Fruit fly (Drosophila melanogaster): ENCODE results near the gene tim.
A peak's percentile ranks its signal among the peaks of the same experiment; 100 is the strongest.

The tim gene

DNA sequence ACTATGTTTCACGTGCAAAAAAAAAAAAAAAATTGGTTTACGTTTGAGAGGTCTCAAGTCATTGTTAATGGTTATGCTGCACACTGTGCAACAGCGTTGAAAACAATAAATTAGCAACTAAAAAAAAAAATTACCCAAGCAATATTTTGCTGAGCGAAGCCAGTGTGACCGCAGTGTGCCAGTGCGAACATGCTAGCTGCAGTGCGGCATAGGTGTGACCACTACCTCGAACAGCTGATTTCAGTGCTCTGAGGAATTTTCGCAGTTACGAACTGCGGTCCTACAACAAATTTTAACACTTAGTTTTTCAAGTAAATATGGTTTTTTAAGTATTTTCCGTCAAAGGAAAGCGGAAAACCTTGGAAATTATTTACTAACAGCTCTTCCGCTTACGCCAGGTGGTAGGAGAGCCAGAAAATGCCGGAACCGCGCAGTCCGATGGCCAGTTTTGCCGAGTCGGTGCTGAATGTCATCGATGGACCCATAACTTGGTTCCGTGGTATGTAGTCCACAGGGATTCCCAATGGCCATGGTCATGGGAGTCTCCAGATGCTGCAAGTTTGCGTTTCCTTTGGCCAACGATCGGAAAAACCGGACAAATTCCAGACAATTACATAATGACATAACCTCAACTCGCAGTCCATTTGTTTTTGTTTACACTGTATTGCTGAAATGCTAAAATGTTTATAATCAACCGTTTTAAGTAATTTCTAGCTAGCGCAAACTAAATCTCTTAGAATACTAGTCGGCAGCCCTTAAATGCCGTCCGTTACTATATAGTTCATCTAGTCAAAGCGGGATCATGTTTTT is 41.8 kb downstream of the tim start, which contains the start of the genes msl-2 and ND-PDSW (continued):
- TF ChIP-seq CG12659 (GFP tag; optimal IDR thresholded peaks at IDR 0.05) (peak; percentile 62), unc-4 (GFP tag; IDR thresholded peaks at IDR 0.05; ENCODE audit: partially characterized antibody) (no peak), zfh2 (GFP tag; optimal IDR thresholded peaks at IDR 0.05) (no peak), Ets65A (GFP tag) (peak; percentile 12), ab (GFP tag; optimal IDR thresholded peaks at IDR 0.05) (no peak), BEAF-32 (GFP tag; optimal IDR thresholded peaks at IDR 0.05) (peak; percentile 42), Sin3A (optimal IDR thresholded peaks at IDR 0.05) (peak; percentile 74), Med (GFP tag) (peak; percentile 80), CG2129 (GFP tag; IDR thresholded peaks at IDR 0.05; ENCODE audit: partially characterized antibody) (no peak), Myb (GFP tag; optimal IDR thresholded peaks at IDR 0.05) (peak; percentile 33), Camta (GFP tag; optimal IDR thresholded peaks at IDR 0.05) (no peak), Dip3 (GFP tag; optimal IDR thresholded peaks at IDR 0.05) (no peak), dan (GFP tag; IDR thresholded peaks at IDR 0.05) (no peak), Pdp1 (GFP tag; optimal IDR thresholded peaks at IDR 0.05) (peak in 1 of 2 experiments; percentile 96), CG7357 (GFP tag; IDR thresholded peaks at IDR 0.05) (peak; percentile 92), Bgb (GFP tag; IDR thresholded peaks at IDR 0.05; ENCODE audit: partially characterized antibody) (peak; percentile 9; the same call in 1 of the 2 replicates), CG34422 (GFP tag; IDR thresholded peaks at IDR 0.05) (0 out of 3 replicates have a peak, but pooled peaks have one; percentile 29), CG18011 (GFP tag; optimal IDR thresholded peaks at IDR 0.05) (no peak), Dref (GFP tag; IDR thresholded peaks at IDR 0.05) (peak; percentile 33; the same call in 1 of the 2 replicates), E2f2 (GFP tag; IDR thresholded peaks at IDR 0.05) (0 out of 2 replicates have a peak, but pooled peaks have one; percentile 8), CG32772 (GFP tag; IDR thresholded peaks at IDR 0.05) (0 out of 2 replicates have a peak, but pooled peaks have one; percentile 25), CG9215 (GFP tag; IDR thresholded peaks at IDR 0.05) (no peak), lmd (GFP tag; IDR thresholded peaks at IDR 0.05) (no peak), shn (GFP tag; optimal IDR thresholded peaks at IDR 0.05) (no peak), hkb (optimal IDR thresholded peaks at IDR 0.05) (peak; percentile 64), hkb (GFP tag; IDR thresholded peaks at IDR 0.05) (no peak), Dll (GFP tag; IDR thresholded peaks at IDR 0.05; ENCODE audit: partially characterized antibody) (no peak), CG5180 (GFP tag; optimal IDR thresholded peaks at IDR 0.05) (no peak), CG6272 (GFP tag; IDR thresholded peaks at IDR 0.05) (no peak), CG2678 (tag; optimal IDR thresholded peaks at IDR 0.05) (no peak), GATAe (GFP tag; conservative IDR thresholded peaks at IDR 0.05) (no peak), sug (tag; optimal IDR thresholded peaks at IDR 0.05) (no peak), ash1 (GFP tag; optimal IDR thresholded peaks at IDR 0.05) (no peak), CG14667 (GFP tag; IDR thresholded peaks at IDR 0.05) (no peak), Hey (tag; optimal IDR thresholded peaks at IDR 0.05) (no peak), pnt (GFP tag; optimal IDR thresholded peaks at IDR 0.05) (no peak), Hsf (GFP tag; optimal IDR thresholded peaks at IDR 0.05) (no peak), onecut (GFP tag; IDR thresholded peaks at IDR 0.05) (no peak), nau (GFP tag; optimal IDR thresholded peaks at IDR 0.05) (no peak), Vsx1 (GFP tag; optimal IDR thresholded peaks at IDR 0.05) (no peak), CG1024 (GFP tag; IDR thresholded peaks at IDR 0.05) (no peak), CG18476 (GFP tag; optimal IDR thresholded peaks at IDR 0.05) (no peak), CG18599 (GFP tag; optimal IDR thresholded peaks at IDR 0.05) (no peak), CG17802 (tag; optimal IDR thresholded peaks at IDR 0.05) (peak; percentile 68), ken (GFP tag; IDR thresholded peaks at IDR 0.05) (no peak), Opbp (GFP tag; IDR thresholded peaks at IDR 0.05; ENCODE audit: partially characterized antibody) (peak; percentile 45; the same call in 2 of the 3 replicates), CG3995 (GFP tag; optimal IDR thresholded peaks at IDR 0.05) (peak; percentile 36), Lim3 (GFP tag; IDR thresholded peaks at IDR 0.05) (no peak), tll (GFP tag; optimal IDR thresholded peaks at IDR 0.05) (no peak)
